Fruit fly (Drosophila melanogaster) whole organism, wandering third instar larva: ENCODE data around the gene trx.

ENCODE experiments used
- Abd-B ChIP-seq: fragments of >200 bp; optimal IDR thresholded peaks from 2 replicates; lab custom pipeline; 2017; ENCODE audit warnings: missing biosample characterization, missing genetic modification characterization
- CG32264 ChIP-seq: fragments of 200-800 bp; sonication (Bioruptor generic); optimal IDR thresholded peaks from 2 replicates; lab custom pipeline; 2016; ENCODE audit warnings: missing biosample characterization, missing genetic modification characterization
- CG9705 ChIP-seq: fragments of 200-800 bp; sonication (Bioruptor generic); optimal IDR thresholded peaks from 2 replicates; lab custom pipeline; 2018; ENCODE audit warnings: missing biosample characterization, mild to moderate bottlenecking, missing genetic modification characterization
- CrebA ChIP-seq: fragments of 200-800 bp; sonication (Bioruptor generic); optimal IDR thresholded peaks from 2 replicates; lab custom pipeline; 2016; ENCODE audit warnings: missing biosample characterization, mild to moderate bottlenecking, missing genetic modification characterization, borderline replicate concordance
- Dfd ChIP-seq: fragments of >200 bp; optimal IDR thresholded peaks from 2 replicates; lab custom pipeline; 2017; ENCODE audit warnings: missing biosample characterization, missing genetic modification characterization
- Dif ChIP-seq: fragments of 200-275, 200-300 bp; sonication (Bioruptor generic); optimal IDR thresholded peaks from 2 replicates; lab custom pipeline; 2018; ENCODE audit warnings: missing biosample characterization, missing genetic modification characterization; ENCODE audit not compliant: partially characterized antibody
- GATAd ChIP-seq: sonication (Bioruptor generic); optimal IDR thresholded peaks from 2 replicates; lab custom pipeline; 2016; ENCODE audit warnings: missing biosample characterization, missing genetic modification characterization
- HLH106 ChIP-seq: fragments of 200-800 bp; optimal IDR thresholded peaks from 3 replicates; lab custom pipeline; 2019; ENCODE audit warnings: missing biosample characterization, mild to moderate bottlenecking, missing genetic modification characterization, moderate library complexity
- Hnf4 ChIP-seq: fragments of 200-800 bp; sonication (Bioruptor generic); optimal IDR thresholded peaks from 2 replicates; lab custom pipeline; 2016; ENCODE audit warnings: missing biosample characterization, mild to moderate bottlenecking, missing genetic modification characterization
- Hr78 ChIP-seq: fragments of >200 bp; optimal IDR thresholded peaks from 2 replicates; lab custom pipeline; 2017; ENCODE audit warnings: missing biosample characterization, missing genetic modification characterization
- Hr83 ChIP-seq: fragments of 200-300 bp; sonication (Bioruptor generic); optimal IDR thresholded peaks from 2 replicates; lab custom pipeline; 2016; ENCODE audit warnings: missing biosample characterization, mild to moderate bottlenecking, missing genetic modification characterization, moderate library complexity; ENCODE audit not compliant: poor library complexity, severe bottlenecking
- Jra ChIP-seq: sonication (Bioruptor generic); optimal IDR thresholded peaks from 2 replicates; lab custom pipeline; 2016; ENCODE audit warnings: missing biosample characterization, missing genetic modification characterization
- Mio ChIP-seq: sonication (Bioruptor generic); optimal IDR thresholded peaks from 2 replicates; lab custom pipeline; 2016; ENCODE audit warnings: missing biosample characterization, missing genetic modification characterization
- Myc ChIP-seq: fragments of >200 bp; optimal IDR thresholded peaks from 2 replicates; lab custom pipeline; 2017
- N ChIP-seq: fragments of >200 bp; optimal IDR thresholded peaks from 2 replicates; lab custom pipeline; 2018; ENCODE audit warnings: missing biosample characterization, missing external identifiers, missing genetic modification characterization
- OdsH ChIP-seq: fragments of 200-800 bp; sonication (Bioruptor generic); optimal IDR thresholded peaks from 2 replicates; lab custom pipeline; 2016; ENCODE audit warnings: missing biosample characterization, mild to moderate bottlenecking, missing genetic modification characterization
- Rel ChIP-seq, 2 experiments: fragments of 200-800 bp; sonication (Bioruptor generic) in 1 of 2; optimal IDR thresholded peaks; 2 replicates in 1 of 2; 3 replicates in 1 of 2; lab custom pipeline; 2016 to 2019; ENCODE audit warnings: mild to moderate bottlenecking in 2 of 2, missing biosample characterization in 2 of 2, missing genetic modification characterization in 2 of 2, moderate library complexity in 1 of 2
- Sp1 ChIP-seq: fragments of 200-800 bp; sonication (Bioruptor generic); optimal IDR thresholded peaks from 3 replicates; lab custom pipeline; 2019; ENCODE audit warnings: missing biosample characterization, mild to moderate bottlenecking, missing genetic modification characterization, moderate library complexity
- Vsx2 ChIP-seq: fragments of 200-300, 225-300 bp; sonication (Bioruptor generic); optimal IDR thresholded peaks from 2 replicates; lab custom pipeline; 2018; ENCODE audit warnings: missing biosample characterization, missing genetic modification characterization; ENCODE audit not compliant: partially characterized antibody
- br ChIP-seq: fragments of 200-800 bp; sonication (Bioruptor generic); optimal IDR thresholded peaks from 2 replicates; lab custom pipeline; 2016; ENCODE audit warnings: missing biosample characterization, missing genetic modification characterization
- brk ChIP-seq: fragments of 200-800 bp; sonication (Bioruptor generic); optimal IDR thresholded peaks from 2 replicates; lab custom pipeline; 2016; ENCODE audit warnings: missing biosample characterization, mild to moderate bottlenecking, missing genetic modification characterization
- dl ChIP-seq, 2 experiments: fragments of 175-275, 200-275 bp in 1 of 2; fragments of 200-275 bp in 1 of 2; sonication (Bioruptor generic); optimal IDR thresholded peaks; lab custom pipeline; 2018; ENCODE audit warnings: mild to moderate bottlenecking in 2 of 2, missing biosample characterization in 2 of 2, missing genetic modification characterization in 2 of 2, moderate library complexity in 2 of 2; ENCODE audit not compliant: partially characterized antibody in 2 of 2, insufficient read depth in 1 of 2
- dmrt93B ChIP-seq: fragments of 200-800 bp; sonication (Bioruptor generic); optimal IDR thresholded peaks from 2 replicates; lab custom pipeline; 2018; ENCODE audit warnings: missing biosample characterization, mild to moderate bottlenecking, missing genetic modification characterization
- dsf ChIP-seq: sonication (Bioruptor generic); optimal IDR thresholded peaks from 2 replicates; lab custom pipeline; 2016; ENCODE audit warnings: missing biosample characterization, missing genetic modification characterization, borderline replicate concordance
- ey ChIP-seq: fragments of 200-800 bp; sonication (Bioruptor generic); optimal IDR thresholded peaks from 2 replicates; lab custom pipeline; 2016; ENCODE audit warnings: missing biosample characterization, missing genetic modification characterization
- foxo ChIP-seq, 2 experiments: fragments of 200-800 bp; sonication (Bioruptor generic); optimal IDR thresholded peaks; 2 replicates in 1 of 2; 3 replicates in 1 of 2; lab custom pipeline; 2016 to 2017; ENCODE audit warnings: missing biosample characterization in 2 of 2, missing genetic modification characterization in 2 of 2
- fru ChIP-seq: fragments of 200-800 bp; sonication (Bioruptor generic); optimal IDR thresholded peaks from 3 replicates; lab custom pipeline; 2016; ENCODE audit warnings: missing biosample characterization, mild to moderate bottlenecking, missing genetic modification characterization
- h ChIP-seq: fragments of 200-800 bp; sonication (Bioruptor generic); optimal IDR thresholded peaks from 3 replicates; lab custom pipeline; 2016; ENCODE audit warnings: missing biosample characterization, mild to moderate bottlenecking, missing genetic modification characterization
- jim ChIP-seq: fragments of 175-275, 200-325 bp; sonication (Bioruptor generic); optimal IDR thresholded peaks from 2 replicates; lab custom pipeline; 2016; ENCODE audit warnings: missing biosample characterization, mild to moderate bottlenecking, missing genetic modification characterization
- lola ChIP-seq: fragments of >200 bp; optimal IDR thresholded peaks from 2 replicates; lab custom pipeline; 2017; ENCODE audit warnings: missing biosample characterization, missing genetic modification characterization
- pan ChIP-seq: fragments of >200 bp; optimal IDR thresholded peaks from 2 replicates; lab custom pipeline; 2017
- psq ChIP-seq: fragments of 200-800 bp; sonication (Bioruptor generic); optimal IDR thresholded peaks from 3 replicates; lab custom pipeline; 2017; ENCODE audit warnings: missing biosample characterization, mild to moderate bottlenecking, missing genetic modification characterization, moderate library complexity
- rgr ChIP-seq: fragments of 200-800 bp; sonication (Bioruptor generic); optimal IDR thresholded peaks from 3 replicates; lab custom pipeline; 2016; ENCODE audit warnings: missing biosample characterization, mild to moderate bottlenecking, missing genetic modification characterization
- sage ChIP-seq: fragments of 200-800 bp; sonication (Bioruptor generic); optimal IDR thresholded peaks from 2 replicates; lab custom pipeline; 2016; ENCODE audit warnings: missing biosample characterization, mild to moderate bottlenecking, missing genetic modification characterization
- sv ChIP-seq: fragments of 200-800 bp; sonication (Bioruptor generic); optimal IDR thresholded peaks from 3 replicates; lab custom pipeline; 2016; ENCODE audit warnings: missing biosample characterization, missing genetic modification characterization
- tai ChIP-seq: sonication (Bioruptor generic); optimal IDR thresholded peaks from 2 replicates; lab custom pipeline; 2016; ENCODE audit warnings: missing biosample characterization, missing genetic modification characterization
- usp ChIP-seq: fragments of >200 bp; optimal IDR thresholded peaks from 2 replicates; lab custom pipeline; 2017; ENCODE audit warnings: missing biosample characterization, missing genetic modification characterization
- woc ChIP-seq: sonication (Bioruptor generic); optimal IDR thresholded peaks from 2 replicates; lab custom pipeline; 2016; ENCODE audit warnings: missing biosample characterization, mild to moderate bottlenecking, missing genetic modification characterization

trx gene

dm6 chr3R:14294397-14295018 is 7.8 kb upstream of the trx start:
- peak; percentile 6 for TF ChIP-seq brk
- TF ChIP-seq Rel (GFP tag; optimal IDR thresholded peaks at IDR 0.05; lab: Kevin White, UChicago): no peak
- peak; percentile 94 for TF ChIP-seq Rel (tag; optimal IDR thresholded peaks at IDR 0.05; lab: Kevin White, UChicago)
- TF ChIP-seq pan (lab: Kevin White, UChicago): no peak
- no peak for TF ChIP-seq sage (GFP tag; lab: Kevin White, UChicago)
- TF ChIP-seq rgr: no peak
- no peak for TF ChIP-seq sv
- peak; percentile 15 for TF ChIP-seq h

DNA sequence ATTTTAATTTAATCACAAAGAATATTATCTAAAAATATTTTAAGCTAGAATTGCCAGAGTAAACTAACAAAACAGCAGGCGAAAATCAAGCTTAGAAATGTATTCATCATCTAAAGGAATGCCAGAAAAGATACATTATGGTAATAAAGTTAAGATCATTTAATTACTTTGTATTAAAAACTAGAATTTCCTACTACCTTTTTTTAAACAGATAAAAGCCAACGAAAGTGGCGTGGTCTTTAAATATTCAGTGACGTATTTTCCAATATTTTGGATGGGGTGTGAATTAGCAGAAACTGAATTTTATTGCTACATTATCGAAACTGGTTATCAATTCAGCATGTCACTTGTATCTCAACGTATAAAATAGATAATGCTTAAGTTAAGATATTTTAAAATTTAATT is 5.6 kb upstream of the trx start:
- TF ChIP-seq usp (GFP tag; lab: Kevin White, UChicago) (no peak), N (no peak), lola (GFP tag; lab: Kevin White, UChicago) (no peak), woc (no peak), sage (GFP tag; lab: Kevin White, UChicago) (no peak), CG32264 (GFP tag; lab: Kevin White, UChicago) (no peak), CrebA (GFP tag; lab: Kevin White, UChicago) (no peak), Hr83 (GFP tag; lab: Kevin White, UChicago) (no peak), foxo (GFP tag; optimal IDR thresholded peaks at IDR 0.05; lab: Kevin White, UChicago) (peak in 1 of 2 experiments; percentile 42), psq (GFP tag; lab: Kevin White, UChicago) (no peak), Dfd (no peak), Abd-B (GFP tag; lab: Kevin White, UChicago) (no peak), OdsH (GFP tag; lab: Kevin White, UChicago) (no peak), Rel (GFP tag; optimal IDR thresholded peaks at IDR 0.05; lab: Kevin White, UChicago) (no peak), Rel (tag; optimal IDR thresholded peaks at IDR 0.05; lab: Kevin White, UChicago) (no peak), dmrt93B (GFP tag; lab: Kevin White, UChicago) (no peak), Sp1 (GFP tag; lab: Kevin White, UChicago) (peak; percentile 25), Hnf4 (GFP tag; lab: Kevin White, UChicago) (no peak), Jra (no peak), Hr78 (GFP tag; lab: Kevin White, UChicago) (no peak), Vsx2 (GFP tag; lab: Kevin White, UChicago) (no peak), brk (no peak), rgr (no peak), pan (lab: Kevin White, UChicago) (no peak), h (peak; percentile 0)

DNA sequence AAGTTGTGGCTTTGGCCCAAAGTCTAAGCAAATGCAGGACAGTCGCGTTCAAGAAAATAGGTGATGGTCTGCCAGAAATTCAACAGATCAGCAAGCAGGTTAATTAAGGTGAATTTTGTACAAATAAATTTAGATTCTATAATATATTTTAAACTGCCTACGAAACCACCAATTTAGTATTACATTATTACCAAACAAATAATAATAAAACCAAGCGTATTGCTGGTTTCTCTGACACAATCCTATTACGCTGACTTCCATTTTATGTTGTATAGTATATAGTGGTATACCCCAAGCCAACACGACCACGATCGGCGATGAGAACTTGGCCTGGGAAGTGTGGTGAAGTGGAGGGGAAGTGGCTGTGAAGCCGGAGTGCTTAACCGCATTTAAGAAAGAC is 4.7 kb upstream of the trx start:
- TF ChIP-seq Hnf4 (GFP tag; lab: Kevin White, UChicago) (peak; percentile 62), Dfd (no peak), Myc (lab: Kevin White, UChicago) (no peak), Dif (GFP tag; lab: Kevin White, UChicago) (no peak), dsf (GFP tag; lab: Kevin White, UChicago) (no peak), br (GFP tag; lab: Kevin White, UChicago) (peak; percentile 78), Jra (peak; percentile 29), CG32264 (GFP tag; lab: Kevin White, UChicago) (no peak), fru (GFP tag; lab: Kevin White, UChicago) (peak; percentile 87), Mio (GFP tag; lab: Kevin White, UChicago) (no peak), dl (GFP tag; optimal IDR thresholded peaks at IDR 0.05; lab: Kevin White, UChicago; ENCODE audit: insufficient read depth in 1 of 2, partially characterized antibody in 2 of 2) (no peak), jim (no peak), CG9705 (GFP tag; lab: Kevin White, UChicago) (peak; percentile 67), ey (GFP tag; lab: Kevin White, UChicago) (peak; percentile 82), tai (GFP tag; lab: Kevin White, UChicago) (peak; percentile 6), foxo (GFP tag; optimal IDR thresholded peaks at IDR 0.05; lab: Kevin White, UChicago) (peak in 1 of 2 experiments; percentile 83), brk (peak; percentile 43), h (peak; percentile 83), Sp1 (GFP tag; lab: Kevin White, UChicago) (peak; percentile 91), psq (GFP tag; lab: Kevin White, UChicago) (peak; percentile 84), Hr83 (GFP tag; lab: Kevin White, UChicago) (no peak), woc (peak; percentile 84), OdsH (GFP tag; lab: Kevin White, UChicago) (peak; percentile 90), lola (GFP tag; lab: Kevin White, UChicago) (no peak), rgr (peak; percentile 87), Hr78 (GFP tag; lab: Kevin White, UChicago) (no peak), pan (lab: Kevin White, UChicago) (no peak), usp (GFP tag; lab: Kevin White, UChicago) (no peak), sv (no peak), CrebA (GFP tag; lab: Kevin White, UChicago) (peak; percentile 31), Vsx2 (GFP tag; lab: Kevin White, UChicago) (no peak), N (no peak), dmrt93B (GFP tag; lab: Kevin White, UChicago) (peak; percentile 74), HLH106 (tag; lab: Kevin White, UChicago) (peak; percentile 87), Rel (GFP tag; optimal IDR thresholded peaks at IDR 0.05; lab: Kevin White, UChicago) (no peak), Rel (tag; optimal IDR thresholded peaks at IDR 0.05; lab: Kevin White, UChicago) (peak; percentile 65), GATAd (GFP tag; lab: Kevin White, UChicago) (no peak), sage (GFP tag; lab: Kevin White, UChicago) (no peak), Abd-B (GFP tag; lab: Kevin White, UChicago) (no peak)
